Fruit fly (Drosophila melanogaster) whole organism, prepupa: ENCODE results near the gene beat-Ic.

Experiments
- CG10631 ChIP-seq: fragments of 200-800 bp; sonication (Bioruptor generic); optimal IDR thresholded peaks from 2 replicates; lab custom pipeline; 2016; ENCODE audit warnings: missing biosample characterization, missing genetic modification characterization
- CG10669 ChIP-seq: fragments of 200-800 bp; sonication (Bioruptor generic); optimal IDR thresholded peaks from 3 replicates; lab custom pipeline; 2018; ENCODE audit warnings: missing biosample characterization, mild to moderate bottlenecking, missing genetic modification characterization, moderate library complexity
- CG11294 ChIP-seq: fragments of 200-800 bp; sonication (Bioruptor generic); IDR thresholded peaks from 2 replicates; pipeline ENCODE4 v1.3.6; 2022; ENCODE audit warnings: missing biosample characterization, missing genetic modification characterization
- CG11762 ChIP-seq: fragments of 200-800 bp; sonication (Bioruptor generic); optimal IDR thresholded peaks from 3 replicates; lab custom pipeline; 2016; ENCODE audit warnings: missing biosample characterization, missing genetic modification characterization; ENCODE audit not compliant: insufficient read depth
- CG11902 ChIP-seq: fragments of 200-800 bp; sonication (Bioruptor generic); optimal IDR thresholded peaks from 3 replicates; lab custom pipeline; 2016; ENCODE audit warnings: missing biosample characterization, missing genetic modification characterization
- CG1621 ChIP-seq: fragments of 200-800 bp; sonication (Bioruptor generic); optimal IDR thresholded peaks from 3 replicates; lab custom pipeline; 2018; ENCODE audit warnings: missing biosample characterization, mild to moderate bottlenecking, missing genetic modification characterization
- CG16779 ChIP-seq: fragments of 200-800 bp; sonication (Bioruptor generic); optimal IDR thresholded peaks from 3 replicates; lab custom pipeline; 2017; ENCODE audit warnings: missing biosample characterization, mild to moderate bottlenecking, missing genetic modification characterization
- CG3032 ChIP-seq: fragments of 200-800 bp; optimal IDR thresholded peaks from 2 replicates; lab custom pipeline; 2019; ENCODE audit warnings: missing biosample characterization, mild to moderate bottlenecking, missing genetic modification characterization, moderate library complexity
- CG31627 ChIP-seq: fragments of 200-800 bp; sonication (Bioruptor generic); optimal IDR thresholded peaks from 3 replicates; lab custom pipeline; 2016; ENCODE audit warnings: missing biosample characterization, missing genetic modification characterization
- CG34406 ChIP-seq: fragments of 200-800 bp; sonication (Bioruptor generic); optimal IDR thresholded peaks from 3 replicates; lab custom pipeline; 2016; ENCODE audit warnings: missing biosample characterization, missing genetic modification characterization
- CG3919 ChIP-seq: fragments of 200-800 bp; sonication (Bioruptor generic); optimal IDR thresholded peaks from 3 replicates; lab custom pipeline; 2016; ENCODE audit warnings: missing biosample characterization, missing genetic modification characterization
- CG6163 ChIP-seq: fragments of 200-800 bp; sonication (Bioruptor generic); IDR thresholded peaks from 3 replicates; pipeline ENCODE4 v1.3.6; 2022; ENCODE audit warnings: missing biosample characterization, missing genetic modification characterization
- CG6792 ChIP-seq: fragments of 200-800 bp; sonication (Bioruptor generic); optimal IDR thresholded peaks from 3 replicates; lab custom pipeline; 2016; ENCODE audit warnings: missing biosample characterization, missing genetic modification characterization
- CG6808 ChIP-seq: fragments of 200-800 bp; sonication (Bioruptor generic); optimal IDR thresholded peaks from 3 replicates; lab custom pipeline; 2017; ENCODE audit warnings: missing biosample characterization, missing genetic modification characterization, mild to moderate bottlenecking, moderate library complexity, missing genetic modification reagents
- CG6854 ChIP-seq: fragments of 200-800 bp; sonication (Bioruptor generic); optimal IDR thresholded peaks from 2 replicates; lab custom pipeline; 2017; ENCODE audit warnings: missing biosample characterization, mild to moderate bottlenecking, missing genetic modification characterization
- CG7368 ChIP-seq: fragments of 200-800 bp; sonication (Bioruptor generic); optimal IDR thresholded peaks from 3 replicates; lab custom pipeline; 2016; ENCODE audit warnings: missing biosample characterization, missing genetic modification characterization
- CG8319 ChIP-seq: fragments of 200-800 bp; sonication (Bioruptor generic); optimal IDR thresholded peaks from 3 replicates; lab custom pipeline; 2016; ENCODE audit warnings: missing biosample characterization, missing genetic modification characterization
- CG9139 ChIP-seq: fragments of 200-800 bp; sonication (Bioruptor generic); optimal IDR thresholded peaks from 3 replicates; lab custom pipeline; 2017; ENCODE audit warnings: missing biosample characterization, mild to moderate bottlenecking, missing genetic modification characterization
- Eip75B ChIP-seq: fragments of 200-800 bp; sonication (Bioruptor generic); optimal IDR thresholded peaks from 3 replicates; lab custom pipeline; 2016; ENCODE audit warnings: missing biosample characterization, missing genetic modification characterization
- Eip93F ChIP-seq: fragments of 200-800 bp; sonication (Bioruptor generic); optimal IDR thresholded peaks from 2 replicates; lab custom pipeline; 2016; ENCODE audit warnings: missing biosample characterization, mild to moderate bottlenecking, missing genetic modification characterization
- Ets21C ChIP-seq: fragments of 200-800 bp; sonication (Bioruptor generic); optimal IDR thresholded peaks from 3 replicates; lab custom pipeline; 2016; ENCODE audit warnings: missing biosample characterization, missing genetic modification characterization
- Gug ChIP-seq: fragments of 200-800 bp; sonication (Bioruptor generic); IDR thresholded peaks from 2 replicates; pipeline ENCODE4 v1.3.6; 2022; ENCODE audit warnings: missing biosample characterization, missing genetic modification characterization
- Hr38 ChIP-seq: sonication (Bioruptor generic); optimal IDR thresholded peaks from 2 replicates; lab custom pipeline; 2016; ENCODE audit warnings: missing biosample characterization, missing genetic modification characterization
- Lpt ChIP-seq: fragments of 200-800 bp; sonication (Bioruptor generic); optimal IDR thresholded peaks from 3 replicates; lab custom pipeline; 2016; ENCODE audit warnings: missing biosample characterization, missing genetic modification characterization
- Met ChIP-seq: fragments of 200-800 bp; sonication (Bioruptor generic); optimal IDR thresholded peaks from 3 replicates; lab custom pipeline; 2016; ENCODE audit warnings: missing biosample characterization, missing genetic modification characterization
- Smox ChIP-seq: fragments of 200-800 bp; sonication (Bioruptor generic); optimal IDR thresholded peaks from 3 replicates; lab custom pipeline; 2016; ENCODE audit warnings: missing biosample characterization, missing genetic modification characterization
- Sox102F ChIP-seq: fragments of 200-800 bp; sonication (Bioruptor generic); optimal IDR thresholded peaks from 2 replicates; lab custom pipeline; 2016; ENCODE audit warnings: missing biosample characterization, mild to moderate bottlenecking, missing genetic modification characterization
- Sox14 ChIP-seq: fragments of 200-800 bp; sonication (Bioruptor generic); optimal IDR thresholded peaks from 3 replicates; lab custom pipeline; 2016; ENCODE audit warnings: missing biosample characterization, missing genetic modification characterization
- achi ChIP-seq: fragments of 200-800 bp; sonication (Bioruptor generic); optimal IDR thresholded peaks from 3 replicates; lab custom pipeline; 2016; ENCODE audit warnings: missing biosample characterization, missing genetic modification characterization
- dac ChIP-seq: fragments of 200-800 bp; sonication (Bioruptor generic); optimal IDR thresholded peaks from 2 replicates; lab custom pipeline; 2017; ENCODE audit warnings: missing biosample characterization, mild to moderate bottlenecking, missing genetic modification characterization
- fd85E ChIP-seq: fragments of 200-800 bp; sonication (Bioruptor generic); optimal IDR thresholded peaks from 3 replicates; lab custom pipeline; 2016; ENCODE audit warnings: missing biosample characterization, missing genetic modification characterization
- fkh ChIP-seq: fragments of 200-800 bp; sonication (Bioruptor generic); optimal IDR thresholded peaks from 3 replicates; lab custom pipeline; 2017; ENCODE audit warnings: missing biosample characterization, mild to moderate bottlenecking, missing genetic modification characterization, moderate library complexity
- lz ChIP-seq: fragments of 200-800 bp; sonication (Bioruptor generic); optimal IDR thresholded peaks from 3 replicates; lab custom pipeline; 2016; ENCODE audit warnings: missing biosample characterization, missing genetic modification characterization
- spab ChIP-seq: fragments of 200-800 bp; sonication (Bioruptor generic); optimal IDR thresholded peaks from 2 replicates; lab custom pipeline; 2017; ENCODE audit warnings: missing biosample characterization, mild to moderate bottlenecking, missing genetic modification characterization, missing genetic modification reagents
- ss ChIP-seq, 2 experiments: fragments of 200-800 bp; sonication (Bioruptor generic); optimal IDR thresholded peaks; 2 replicates in 1 of 2; 3 replicates in 1 of 2; lab custom pipeline; 2017 to 2018; ENCODE audit warnings: mild to moderate bottlenecking in 2 of 2, missing biosample characterization in 2 of 2, missing genetic modification characterization in 2 of 2, moderate library complexity in 1 of 2
- vri ChIP-seq: fragments of 200-800 bp; sonication (Bioruptor generic); optimal IDR thresholded peaks from 3 replicates; lab custom pipeline; 2016; ENCODE audit warnings: missing biosample characterization, mild to moderate bottlenecking, missing genetic modification characterization

Gene beat-Ic

dm6 chr2L:16000199-16000598 is at the start of gene beat-Ic:
beat-Ic (plus strand) TSS chr2L:16000291.
- TF ChIP-seq CG7368 (no peak), CG6792 (no peak), fkh (no peak), Eip93F (GFP tag; lab: Kevin White, UChicago) (no peak), achi (GFP tag; lab: Kevin White, UChicago) (no peak), CG6854 (GFP tag; lab: Kevin White, UChicago) (no peak), CG34406 (no peak), Hr38 (GFP tag; lab: Kevin White, UChicago) (no peak), Sox102F (GFP tag; lab: Kevin White, UChicago) (no peak), ss (GFP tag; optimal IDR thresholded peaks at IDR 0.05; lab: Kevin White, UChicago) (no peak), Met (GFP tag; lab: Kevin White, UChicago) (no peak), CG3032 (tag; lab: Kevin White, UChicago) (no peak), CG11762 (GFP tag; lab: Kevin White, UChicago) (no peak), lz (GFP tag; lab: Kevin White, UChicago) (no peak), Ets21C (GFP tag; lab: Kevin White, UChicago) (no peak), CG6163 (GFP tag; lab: Robert Waterston, UW) (no peak)

dm6 chr2L:15957558-15957957 is 42.5 kb upstream of the beat-Ic start, which contains the start of gene CG18063:
CG18063 (plus strand) TSS chr2L:15957858.
- TF ChIP-seq Lpt (no peak), dac (GFP tag; lab: Kevin White, UChicago) (no peak), CG11294 (GFP tag; lab: Robert Waterston, UW) (no peak), CG11902 (GFP tag; lab: Kevin White, UChicago) (no peak), Hr38 (GFP tag; lab: Kevin White, UChicago) (no peak), CG9139 (no peak), Sox14 (GFP tag; lab: Kevin White, UChicago) (no peak), CG8319 (no peak), vri (no peak), CG10631 (GFP tag; lab: Kevin White, UChicago) (no peak), Smox (GFP tag; lab: Kevin White, UChicago) (no peak), CG1621 (tag; lab: Kevin White, UChicago) (no peak), Sox102F (GFP tag; lab: Kevin White, UChicago) (no peak), CG7368 (no peak), Gug (no peak), CG6808 (GFP tag; lab: Kevin White, UChicago) (no peak), spab (GFP tag; lab: Kevin White, UChicago) (no peak)
- TF ChIP-seq, all 60 proteins: peak for 0

dm6 chr2L:15962335-15962734 is 37.8 kb upstream of the beat-Ic start, which contains the start of gene beat-Ib:
beat-Ib (minus strand) TSS chr2L:15962435.
- TF ChIP-seq Eip75B (GFP tag; lab: Kevin White, UChicago) (no peak), Eip93F (GFP tag; lab: Kevin White, UChicago) (no peak), CG6854 (GFP tag; lab: Kevin White, UChicago) (no peak), vri (no peak), lz (GFP tag; lab: Kevin White, UChicago) (no peak), fd85E (GFP tag; lab: Kevin White, UChicago) (no peak), CG16779 (tag; lab: Kevin White, UChicago) (no peak), CG9139 (no peak), CG3919 (GFP tag; lab: Kevin White, UChicago) (no peak), spab (GFP tag; lab: Kevin White, UChicago) (no peak), CG11902 (GFP tag; lab: Kevin White, UChicago) (no peak), CG31627 (GFP tag; lab: Kevin White, UChicago) (no peak), CG10669 (GFP tag; lab: Kevin White, UChicago) (no peak), CG10631 (GFP tag; lab: Kevin White, UChicago) (no peak), fkh (no peak), Hr38 (GFP tag; lab: Kevin White, UChicago) (no peak)
